Fruit fly (Drosophila melanogaster): ENCODE results near the gene Tsp3A.
A peak's percentile ranks its signal among the peaks of the same experiment; 100 is the strongest.

Tsp3A gene

DNA sequence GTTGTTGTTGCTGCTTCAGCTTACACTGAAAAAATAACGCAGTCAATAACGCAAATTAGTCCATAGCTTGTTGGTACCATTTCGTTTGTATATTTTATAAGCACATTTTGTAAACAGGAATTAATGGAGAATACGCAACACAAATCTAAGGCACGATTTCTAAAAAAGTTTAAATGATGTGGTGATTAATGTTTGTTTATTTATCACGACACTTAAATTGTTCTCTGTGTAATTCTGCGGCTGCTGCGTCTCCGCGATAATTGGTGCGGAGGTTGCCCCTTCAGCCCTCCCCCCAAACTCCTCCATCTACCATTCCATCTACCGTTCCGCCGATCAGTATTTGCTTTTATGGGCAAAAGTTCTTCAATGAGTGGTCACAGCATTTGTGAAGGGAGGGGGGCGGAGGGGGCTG, 27.9 kb upstream of the Tsp3A start (continued):
- TF ChIP-seq Abd-B (GFP tag; optimal IDR thresholded peaks at IDR 0.05) = peak; percentile 60
- TF ChIP-seq ken (GFP tag; IDR thresholded peaks at IDR 0.05) = peak; percentile 45; the same call in 1 of the 3 replicates
- no peak for TF ChIP-seq CG16813 (GFP tag; IDR thresholded peaks at IDR 0.05; ENCODE audit: partially characterized antibody)
- no peak for TF ChIP-seq usp (GFP tag; optimal IDR thresholded peaks at IDR 0.05)
- TF ChIP-seq CG3163 (GFP tag; optimal IDR thresholded peaks at IDR 0.05) = no peak
- peak; percentile 57 for TF ChIP-seq ci (GFP tag; IDR thresholded peaks at IDR 0.05)
- no peak for TF ChIP-seq Tbp (GFP tag; optimal IDR thresholded peaks at IDR 0.05)
- TF ChIP-seq CG11695 (GFP tag; IDR thresholded peaks at IDR 0.05) = peak; percentile 43; the same call in 2 of the 3 replicates
- no peak for TF ChIP-seq CG10321 (GFP tag; IDR thresholded peaks at IDR 0.05)
- TF ChIP-seq CG1529 (GFP tag; optimal IDR thresholded peaks at IDR 0.05) = peak; percentile 36
- TF ChIP-seq CG7271 (tag; optimal IDR thresholded peaks at IDR 0.05) = no peak
- peak; percentile 65 for TF ChIP-seq CG30403 (GFP tag; optimal IDR thresholded peaks at IDR 0.05)
- TF ChIP-seq CG4820 (GFP tag; optimal IDR thresholded peaks at IDR 0.05) = peak; percentile 49
- TF ChIP-seq nmo (GFP tag; optimal IDR thresholded peaks at IDR 0.05) = peak; percentile 63
- peak; percentile 75 for TF ChIP-seq lab (GFP tag; optimal IDR thresholded peaks at IDR 0.05)
- TF ChIP-seq Lim3 (GFP tag; IDR thresholded peaks at IDR 0.05) = no peak
- peak; percentile 49 for TF ChIP-seq jumu (GFP tag; optimal IDR thresholded peaks at IDR 0.05)
- TF ChIP-seq H15 (GFP tag; IDR thresholded peaks at IDR 0.05) = peak; percentile 60; the same call in 2 of the 3 replicates
- TF ChIP-seq sens-2 (GFP tag; IDR thresholded peaks at IDR 0.05) = 0 out of 2 replicates have a peak, but pooled peaks have one; percentile 21
- peak; percentile 39 for TF ChIP-seq Myb (GFP tag; optimal IDR thresholded peaks at IDR 0.05)
- TF ChIP-seq CG3407 (GFP tag; optimal IDR thresholded peaks at IDR 0.05) = peak; percentile 29
- TF ChIP-seq CG10147 (GFP tag; optimal IDR thresholded peaks at IDR 0.05) = peak; percentile 56
- no peak for TF ChIP-seq CG7987 (GFP tag; optimal IDR thresholded peaks at IDR 0.05)
- peak; percentile 64; the same call in 2 of the 3 replicates for TF ChIP-seq tgo (GFP tag; IDR thresholded peaks at IDR 0.05)
- no peak for TF ChIP-seq sima (GFP tag; optimal IDR thresholded peaks at IDR 0.05)
- peak; percentile 81 for TF ChIP-seq unpg (GFP tag; optimal IDR thresholded peaks at IDR 0.05)
- no peak for TF ChIP-seq CG6254 (GFP tag; optimal IDR thresholded peaks at IDR 0.05)
- TF ChIP-seq Deaf1 (tag; optimal IDR thresholded peaks at IDR 0.05) = peak; percentile 26
- TF ChIP-seq CG18764 (GFP tag; optimal IDR thresholded peaks at IDR 0.05) = peak; percentile 37
- no peak for TF ChIP-seq insv (GFP tag; optimal IDR thresholded peaks at IDR 0.05)
- 0 out of 3 replicates have a peak, but pooled peaks have one; percentile 42 for TF ChIP-seq Dbx (GFP tag; IDR thresholded peaks at IDR 0.05)
- no peak for TF ChIP-seq D (optimal IDR thresholded peaks at IDR 0.05)
- TF ChIP-seq D (GFP tag; optimal IDR thresholded peaks at IDR 0.05) = peak; percentile 34
- peak; percentile 58 for TF ChIP-seq ase (GFP tag; IDR thresholded peaks at IDR 0.05)
- TF ChIP-seq CG30431 (GFP tag; optimal IDR thresholded peaks at IDR 0.05) = peak; percentile 18
- peak; percentile 54 for TF ChIP-seq CG6765 (GFP tag; optimal IDR thresholded peaks at IDR 0.05)
- TF ChIP-seq Kr (GFP tag; optimal IDR thresholded peaks at IDR 0.05) = no peak
- peak; percentile 3 for TF ChIP-seq Asciz (GFP tag; optimal IDR thresholded peaks at IDR 0.05)
- peak; percentile 48; the same call in 2 of the 3 replicates for TF ChIP-seq CG17361 (GFP tag; IDR thresholded peaks at IDR 0.05)
- peak; percentile 68 for TF ChIP-seq Ptx1 (GFP tag; IDR thresholded peaks at IDR 0.05)
- TF ChIP-seq Gug (GFP tag; IDR thresholded peaks at IDR 0.05) = no peak
- TF ChIP-seq CG11247 (GFP tag; IDR thresholded peaks at IDR 0.05) = no peak
- peak; percentile 38 for TF ChIP-seq CG18619 (GFP tag; optimal IDR thresholded peaks at IDR 0.05)
- TF ChIP-seq CG34376 (GFP tag; optimal IDR thresholded peaks at IDR 0.05) = no peak
- TF ChIP-seq Awh (GFP tag; IDR thresholded peaks at IDR 0.05) = no peak
- TF ChIP-seq Max (GFP tag; optimal IDR thresholded peaks at IDR 0.05) = no peak
- TF ChIP-seq CG2678 (tag; optimal IDR thresholded peaks at IDR 0.05) = peak; percentile 79
- TF ChIP-seq CG10565 (GFP tag; optimal IDR thresholded peaks at IDR 0.05) = no peak
- no peak for TF ChIP-seq CG13123 (GFP tag; optimal IDR thresholded peaks at IDR 0.05)
- no peak for TF ChIP-seq zen (tag; optimal IDR thresholded peaks at IDR 0.05)
- peak; percentile 44 for TF ChIP-seq Dad (GFP tag; optimal IDR thresholded peaks at IDR 0.05)
- TF ChIP-seq CG14965 (GFP tag; optimal IDR thresholded peaks at IDR 0.05; ENCODE audit: borderline replicate concordance) = no peak
